Worm (Caenorhabditis elegans) whole organism, L3 larva: ENCODE data around the gene F35F10.5.

Source experiments
- R02D3.7 ChIP-seq: fragments of 150-350 bp; optimal IDR thresholded peaks from 2 replicates; lab custom pipeline; 2014; ENCODE audit warnings: missing biosample characterization, missing genetic modification characterization
- ZK546.5 ChIP-seq: sonication (generic microtip); optimal IDR thresholded peaks from 2 replicates; lab custom pipeline; 2017; ENCODE audit warnings: missing biosample characterization, missing genetic modification characterization
- aly-2 ChIP-seq: fragments of 150-350 bp; optimal IDR thresholded peaks from 2 replicates; lab custom pipeline; 2014; ENCODE audit warnings: missing biosample characterization, missing genetic modification characterization
- ama-1 ChIP-seq: fragments of 150-350 bp; optimal IDR thresholded peaks from 2 replicates; lab custom pipeline; 2018
- ceh-28 ChIP-seq: fragments of 150-350 bp; optimal IDR thresholded peaks from 2 replicates; lab custom pipeline; 2014; ENCODE audit warnings: missing biosample characterization, missing genetic modification reagents, missing genetic modification characterization
- ceh-82 ChIP-seq: fragments of 150-350 bp; optimal IDR thresholded peaks from 2 replicates; lab custom pipeline; 2014; ENCODE audit warnings: missing biosample characterization, missing genetic modification characterization
- daf-12 ChIP-seq: fragments of 150-350 bp; optimal IDR thresholded peaks from 2 replicates; lab custom pipeline; 2014; ENCODE audit warnings: missing biosample characterization, missing genetic modification reagents, missing genetic modification characterization
- egl-5 ChIP-seq: fragments of 150-350 bp; optimal IDR thresholded peaks from 2 replicates; lab custom pipeline; 2017; ENCODE audit warnings: missing biosample characterization, missing genetic modification reagents, missing genetic modification characterization, inconsistent platforms
- elt-1 ChIP-seq: fragments of 150-350 bp; optimal IDR thresholded peaks from 2 replicates; lab custom pipeline; 2014; ENCODE audit warnings: missing biosample characterization, missing genetic modification characterization
- elt-2 ChIP-seq: sonication (generic microtip); optimal IDR thresholded peaks from 2 replicates; lab custom pipeline; 2016; ENCODE audit warnings: missing genetic modification reagents, mild to moderate bottlenecking, missing genetic modification characterization, missing compliant biosample characterization
- elt-3 ChIP-seq, 3 experiments: fragments of 150-350 bp in 1 of 3; sonication (generic microtip) in 2 of 3; optimal IDR thresholded peaks; 2 replicates in 2 of 3; 4 replicates in 1 of 3; lab custom pipeline; 2014 to 2017; ENCODE audit warnings: missing biosample characterization in 3 of 3, missing genetic modification characterization in 3 of 3
- fkh-10 ChIP-seq: sonication (generic microtip); optimal IDR thresholded peaks from 2 replicates; lab custom pipeline; 2017; ENCODE audit warnings: missing biosample characterization, missing genetic modification reagents, missing genetic modification characterization
- fkh-2 ChIP-seq: fragments of 150-350 bp; optimal IDR thresholded peaks from 2 replicates; lab custom pipeline; 2014; ENCODE audit warnings: missing biosample characterization, missing genetic modification reagents, missing genetic modification characterization
- fos-1 ChIP-seq: fragments of 150-350 bp; optimal IDR thresholded peaks from 2 replicates; lab custom pipeline; 2014; ENCODE audit warnings: missing biosample characterization, missing genetic modification characterization
- jun-1 ChIP-seq: fragments of 150-350 bp; optimal IDR thresholded peaks from 2 replicates; lab custom pipeline; 2014; ENCODE audit warnings: missing biosample characterization, missing genetic modification reagents, missing genetic modification characterization
- lin-15B ChIP-seq: fragments of 150-350 bp; optimal IDR thresholded peaks from 2 replicates; lab custom pipeline; 2014; ENCODE audit warnings: missing biosample characterization, missing genetic modification characterization
- lin-39 ChIP-seq: fragments of 150-350 bp; optimal IDR thresholded peaks from 2 replicates; lab custom pipeline; 2018; ENCODE audit warnings: missing biosample characterization, missing genetic modification reagents, missing genetic modification characterization
- lsy-12 ChIP-seq: sonication (generic microtip); optimal IDR thresholded peaks from 2 replicates; lab custom pipeline; 2016; ENCODE audit warnings: mild to moderate bottlenecking, missing genetic modification characterization, missing compliant biosample characterization
- mdl-1 ChIP-seq: fragments of 150-350 bp; optimal IDR thresholded peaks from 2 replicates; lab custom pipeline; 2014; ENCODE audit warnings: missing biosample characterization, missing genetic modification characterization
- nfya-1 ChIP-seq: sonication (generic microtip); optimal IDR thresholded peaks from 2 replicates; lab custom pipeline; 2017; ENCODE audit warnings: missing genetic modification characterization, mild to moderate bottlenecking, missing compliant biosample characterization, antibody characterized with exemption, moderate library complexity; ENCODE audit not compliant: insufficient read depth
- nhr-11 ChIP-seq: fragments of 150-350 bp; optimal IDR thresholded peaks from 2 replicates; lab custom pipeline; 2014; ENCODE audit warnings: missing biosample characterization, missing genetic modification characterization
- nhr-12 ChIP-seq: fragments of 150-350 bp; optimal IDR thresholded peaks from 2 replicates; lab custom pipeline; 2014; ENCODE audit warnings: missing biosample characterization, missing genetic modification characterization
- nhr-23 ChIP-seq: fragments of 150-350 bp; optimal IDR thresholded peaks from 2 replicates; lab custom pipeline; 2014; ENCODE audit warnings: missing biosample characterization, missing genetic modification reagents, missing genetic modification characterization
- nhr-25 ChIP-seq: sonication (generic microtip); optimal IDR thresholded peaks from 2 replicates; lab custom pipeline; 2017; ENCODE audit warnings: missing biosample characterization, missing genetic modification characterization
- nhr-43 ChIP-seq: sonication (generic microtip); optimal IDR thresholded peaks from 2 replicates; lab custom pipeline; 2016; ENCODE audit warnings: mild to moderate bottlenecking, missing genetic modification characterization, missing compliant biosample characterization; ENCODE audit not compliant: poor library complexity, severe bottlenecking
- nhr-67 ChIP-seq: fragments of 150-350 bp; optimal IDR thresholded peaks from 2 replicates; lab custom pipeline; 2014; ENCODE audit warnings: missing biosample characterization, missing genetic modification characterization
- nhr-76 ChIP-seq: fragments of 150-350 bp; sonication (generic microtip); optimal IDR thresholded peaks from 5 replicates; lab custom pipeline; 2014; ENCODE audit warnings: missing biosample characterization, missing genetic modification characterization
- nhr-77 ChIP-seq: fragments of 150-350 bp; optimal IDR thresholded peaks from 2 replicates; lab custom pipeline; 2014; ENCODE audit warnings: missing biosample characterization, missing genetic modification characterization
- pha-4 ChIP-seq: fragments of 150-350 bp; optimal IDR thresholded peaks from 2 replicates; lab custom pipeline; 2014; ENCODE audit warnings: missing biosample characterization, missing genetic modification reagents, missing genetic modification characterization
- pqm-1 ChIP-seq: fragments of 150-350 bp; optimal IDR thresholded peaks from 2 replicates; lab custom pipeline; 2017; ENCODE audit warnings: missing biosample characterization, missing genetic modification characterization, inconsistent platforms
- sea-2 ChIP-seq: fragments of 150-350 bp; sonication (generic microtip); optimal IDR thresholded peaks from 4 replicates; lab custom pipeline; 2014; ENCODE audit warnings: missing biosample characterization, missing genetic modification reagents, missing genetic modification characterization
- skn-1 ChIP-seq: fragments of 150-350 bp; optimal IDR thresholded peaks from 2 replicates; lab custom pipeline; 2014; ENCODE audit warnings: missing biosample characterization, missing genetic modification characterization
- snpc-4 ChIP-seq: fragments of 150-350 bp; optimal IDR thresholded peaks from 2 replicates; lab custom pipeline; 2014; ENCODE audit warnings: missing biosample characterization, missing genetic modification characterization
- unc-62 ChIP-seq: fragments of 150-350 bp; sonication (generic microtip); optimal IDR thresholded peaks from 4 replicates; lab custom pipeline; 2014; ENCODE audit warnings: missing biosample characterization, missing genetic modification reagents, missing genetic modification characterization
- zag-1 ChIP-seq: fragments of 150-350 bp; optimal IDR thresholded peaks from 2 replicates; lab custom pipeline; 2014; ENCODE audit warnings: missing biosample characterization, missing genetic modification characterization
- ztf-11 ChIP-seq: fragments of 150-350 bp; optimal IDR thresholded peaks from 2 replicates; lab custom pipeline; 2014; ENCODE audit warnings: missing biosample characterization, missing genetic modification characterization
- ztf-4 ChIP-seq: fragments of 150-350 bp; optimal IDR thresholded peaks from 2 replicates; lab custom pipeline; 2014; ENCODE audit warnings: missing biosample characterization, missing genetic modification characterization

Gene F35F10.5

DNA sequence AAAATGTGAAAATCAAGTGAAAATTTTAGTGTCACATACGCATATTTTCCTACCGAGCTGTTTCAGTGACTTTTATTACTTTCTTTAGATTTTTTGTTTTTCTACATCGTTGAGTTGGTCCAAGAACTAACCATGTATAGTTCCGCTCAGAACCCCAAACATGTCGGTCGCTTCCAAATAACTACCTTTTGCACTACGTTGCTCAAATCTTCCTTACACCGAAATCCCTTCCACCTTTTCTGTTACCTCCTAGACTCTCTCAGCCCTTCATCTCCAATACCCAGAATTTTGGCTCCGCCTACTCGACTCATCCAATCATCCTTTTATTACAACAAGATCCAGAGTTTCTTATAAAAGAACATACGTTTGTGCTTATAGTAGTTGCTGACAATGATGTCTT, at the start of gene F35F10.5:
F35F10.5 (plus strand) TSS at position 301 of the 400 bp plus-strand sequence.
- TF ChIP-seq nhr-67 (no peak), nhr-25 (no peak), ztf-4 (tag; lab: Kevin White, UChicago) (no peak), aly-2 (tag; lab: Kevin White, UChicago) (no peak), nfya-1 (tag; lab: Kevin White, UChicago) (no peak), ztf-11 (tag; lab: Kevin White, UChicago) (no peak), R02D3.7 (no peak), ceh-28 (tag; lab: Kevin White, UChicago) (no peak), nhr-23 (tag; lab: Kevin White, UChicago) (no peak), fkh-10 (GFP tag; lab: Kevin White, UChicago) (no peak), nhr-77 (tag; lab: Kevin White, UChicago) (no peak), mdl-1 (tag; lab: Kevin White, UChicago) (no peak), snpc-4 (no peak), skn-1 (tag; lab: Kevin White, UChicago) (no peak), fkh-2 (tag; lab: Kevin White, UChicago) (no peak), sea-2 (GFP tag; lab: Kevin White, UChicago) (no peak), elt-2 (no peak), pha-4 (no peak), egl-5 (tag; lab: Kevin White, UChicago) (no peak), zag-1 (tag; lab: Kevin White, UChicago) (no peak)

DNA sequence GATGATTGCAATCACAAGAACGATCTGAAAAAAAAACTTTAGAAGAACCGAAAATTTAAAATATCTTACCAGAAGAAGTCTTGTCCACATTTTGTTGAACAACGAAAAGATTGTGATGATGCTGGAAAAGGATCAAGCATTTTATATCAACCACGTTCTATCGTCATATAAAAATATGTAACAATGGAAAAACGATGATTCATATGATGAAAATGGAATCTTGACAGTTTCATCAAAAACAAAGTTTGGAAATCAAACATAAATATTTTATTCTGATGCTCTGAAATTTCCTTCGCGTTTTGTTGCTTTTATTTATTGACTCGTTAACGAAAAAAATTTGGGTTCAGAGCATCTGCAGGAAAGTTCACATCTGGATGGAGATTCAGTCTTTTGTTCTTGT, 48.1 kb upstream of the F35F10.5 start, which contains the start of the genes K08D9.9 and str-16:
K08D9.9 (minus strand) TSS at position 101 of the 400 bp plus-strand sequence.
str-16 (plus strand) TSS at position 266 of the 400 bp plus-strand sequence.
- no peak for TF ChIP-seq nhr-67
- TF ChIP-seq elt-3 (tag; optimal IDR thresholded peaks at IDR 0.05; lab: Kevin White, UChicago), result no peak
- no peak for TF ChIP-seq nhr-76 (tag; lab: Kevin White, UChicago)
- TF ChIP-seq elt-1, result no peak
- no peak for TF ChIP-seq nhr-25
- no peak for TF ChIP-seq nhr-12 (tag; lab: Kevin White, UChicago)
- no peak for TF ChIP-seq lin-15B (tag; lab: Kevin White, UChicago)
- no peak for TF ChIP-seq lin-39 (tag; lab: Kevin White, UChicago)
- no peak for TF ChIP-seq ceh-28 (tag; lab: Kevin White, UChicago)
- no peak for TF ChIP-seq nhr-77 (tag; lab: Kevin White, UChicago)
- TF ChIP-seq nhr-11, result no peak
- no peak for TF ChIP-seq ama-1

DNA sequence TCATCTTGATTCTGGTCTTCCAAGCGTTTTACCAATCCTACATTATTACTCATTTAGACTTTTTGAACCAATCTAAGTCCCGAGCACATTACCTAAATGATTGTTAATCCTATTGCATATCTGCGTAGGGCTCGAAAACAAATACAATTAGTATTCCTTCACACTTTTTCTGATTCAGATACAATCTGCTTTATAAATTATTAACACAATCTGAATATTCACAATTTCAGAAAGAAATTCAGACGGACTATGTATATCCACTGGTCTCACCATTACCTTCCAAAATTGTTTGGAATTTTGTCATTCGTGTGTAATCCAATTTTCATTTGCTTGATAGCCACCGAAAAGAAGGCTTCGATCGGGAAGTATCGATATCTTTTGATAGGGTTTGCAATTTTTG, 43.6 kb upstream of the F35F10.5 start, which contains the start of gene srj-11:
srj-11 (plus strand) TSS at position 250 of the 400 bp plus-strand sequence.
- no peak for TF ChIP-seq nhr-23 (tag; lab: Kevin White, UChicago)
- TF ChIP-seq sea-2 (GFP tag; lab: Kevin White, UChicago), result no peak
- TF ChIP-seq R02D3.7, result no peak
- TF ChIP-seq nhr-12 (tag; lab: Kevin White, UChicago), result no peak
- no peak for TF ChIP-seq lin-39 (tag; lab: Kevin White, UChicago)
- no peak for TF ChIP-seq unc-62 (GFP tag; lab: Kevin White, UChicago)
- no peak for TF ChIP-seq nhr-67
- TF ChIP-seq nhr-77 (tag; lab: Kevin White, UChicago), result no peak
- no peak for TF ChIP-seq pqm-1
- no peak for TF ChIP-seq nhr-43 (tag; lab: Kevin White, UChicago)
- no peak for TF ChIP-seq daf-12 (tag; lab: Kevin White, UChicago)
- no peak for TF ChIP-seq ztf-4 (tag; lab: Kevin White, UChicago)
- TF ChIP-seq elt-1, result no peak
- no peak for TF ChIP-seq jun-1 (tag; lab: Kevin White, UChicago)
- no peak for TF ChIP-seq aly-2 (tag; lab: Kevin White, UChicago)
- TF ChIP-seq ceh-82 (tag; lab: Kevin White, UChicago), result no peak
- no peak for TF ChIP-seq lin-15B (tag; lab: Kevin White, UChicago)
- no peak for TF ChIP-seq fos-1 (tag; lab: Kevin White, UChicago)

DNA sequence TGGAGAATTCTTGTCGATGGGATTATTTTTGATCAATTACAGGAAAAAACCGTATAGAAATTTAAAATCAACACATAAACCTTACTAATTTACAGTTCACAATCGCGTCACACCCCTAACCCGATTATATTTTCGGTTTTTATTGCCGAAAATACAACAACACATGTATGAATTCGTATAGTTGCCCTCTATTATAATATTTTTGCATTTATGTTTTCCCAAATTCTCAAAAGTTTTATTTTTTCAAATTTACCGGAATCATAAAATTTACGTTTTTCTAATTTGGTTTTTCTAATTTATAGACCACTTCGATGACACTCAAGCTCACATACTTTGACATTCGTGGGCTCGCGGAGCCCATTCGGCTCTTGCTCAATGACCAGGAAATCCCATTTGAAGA, 41.7 kb upstream of the F35F10.5 start, which contains the start of gene gst-23:
gst-23 (plus strand) TSS at position 301 of the 400 bp plus-strand sequence.
- TF ChIP-seq nhr-11 (no peak), nhr-43 (tag; lab: Kevin White, UChicago) (no peak), elt-3 (tag; optimal IDR thresholded peaks at IDR 0.05; lab: Kevin White, UChicago) (no peak), ZK546.5 (tag; lab: Kevin White, UChicago) (no peak), snpc-4 (no peak), lsy-12 (tag; lab: Kevin White, UChicago) (no peak), mdl-1 (tag; lab: Kevin White, UChicago) (no peak)
